Fruit fly (Drosophila melanogaster) whole organism, embryonic: ENCODE results near the gene dwg.
A peak's percentile ranks its signal among the peaks of the same experiment; 100 is the strongest.

Source experiments
- Antp ChIP-seq: fragments of 200-800 bp; sonication (Bioruptor generic); optimal IDR thresholded peaks from 3 replicates; lab custom pipeline; 2016; ENCODE audit warnings: missing biosample characterization, missing genetic modification characterization
- CG10274 ChIP-seq: fragments of 200-800 bp; sonication (Bioruptor generic); optimal IDR thresholded peaks from 3 replicates; lab custom pipeline; 2017; ENCODE audit warnings: missing biosample characterization, mild to moderate bottlenecking, missing genetic modification characterization
- CG10366 ChIP-seq: fragments of 200-800 bp; sonication (Bioruptor generic); IDR thresholded peaks from 2 replicates; pipeline ENCODE4 v1.3.6; 2022; ENCODE audit warnings: missing biosample characterization, missing genetic modification characterization
- CG11085 ChIP-seq: fragments of 200-800 bp; sonication (Bioruptor generic); IDR thresholded peaks from 2 replicates; pipeline ENCODE4 v1.3.6; 2022; ENCODE audit warnings: missing biosample characterization, missing genetic modification characterization
- CG13775 ChIP-seq: fragments of 200-800 bp; sonication (Bioruptor generic); optimal IDR thresholded peaks from 3 replicates; lab custom pipeline; 2017; ENCODE audit warnings: missing biosample characterization, mild to moderate bottlenecking, missing genetic modification characterization
- CG15514 ChIP-seq: fragments of 200-800 bp; sonication (Bioruptor generic); optimal IDR thresholded peaks from 3 replicates; lab custom pipeline; 2017; ENCODE audit warnings: missing biosample characterization, missing genetic modification characterization, mild to moderate bottlenecking, moderate library complexity, missing genetic modification reagents
- CG15601 ChIP-seq: fragments of 200-800 bp; sonication (Bioruptor generic); optimal IDR thresholded peaks from 3 replicates; lab custom pipeline; 2019; ENCODE audit warnings: missing biosample characterization, mild to moderate bottlenecking, missing genetic modification characterization, moderate library complexity
- CG1603 ChIP-seq: fragments of 200-800 bp; sonication (Bioruptor generic); optimal IDR thresholded peaks from 2 replicates; lab custom pipeline; 2019; ENCODE audit warnings: missing biosample characterization, mild to moderate bottlenecking, missing genetic modification characterization, moderate library complexity
- CG16813 ChIP-seq: fragments of 200-800 bp; sonication (Bioruptor generic); IDR thresholded peaks from 3 replicates; pipeline ENCODE4 v1.3.6; 2022; ENCODE audit warnings: missing biosample characterization, missing genetic modification characterization; ENCODE audit not compliant: partially characterized antibody
- CG16863 ChIP-seq: fragments of 200-800 bp; sonication (Bioruptor generic); optimal IDR thresholded peaks from 3 replicates; lab custom pipeline; 2016; ENCODE audit warnings: missing biosample characterization, missing genetic modification characterization
- CG3281 ChIP-seq: fragments of 200-800 bp; sonication (Bioruptor generic); optimal IDR thresholded peaks from 3 replicates; lab custom pipeline; 2017; ENCODE audit warnings: missing biosample characterization, mild to moderate bottlenecking, missing genetic modification characterization
- CG42726 ChIP-seq: fragments of 200-800 bp; sonication (Bioruptor generic); IDR thresholded peaks from 2 replicates; pipeline ENCODE4 v1.3.6; 2022; ENCODE audit warnings: missing biosample characterization, missing genetic modification characterization; ENCODE audit not compliant: partially characterized antibody
- CG43689 ChIP-seq: fragments of 200-800 bp; sonication (Bioruptor generic); IDR thresholded peaks from 2 replicates; pipeline ENCODE4 v1.3.6; 2022; ENCODE audit warnings: missing biosample characterization, missing genetic modification characterization
- CG4424 ChIP-seq: fragments of 200-800 bp; sonication (Bioruptor generic); optimal IDR thresholded peaks from 3 replicates; lab custom pipeline; 2016; ENCODE audit warnings: missing biosample characterization, missing genetic modification characterization
- CG4854 ChIP-seq: fragments of 200-800 bp; sonication (Bioruptor generic); optimal IDR thresholded peaks from 2 replicates; lab custom pipeline; 2016; ENCODE audit warnings: missing biosample characterization, missing genetic modification characterization, inconsistent platforms
- CG7786 ChIP-seq: fragments of 200-800 bp; sonication (Bioruptor generic); optimal IDR thresholded peaks from 2 replicates; lab custom pipeline; 2016; ENCODE audit warnings: missing biosample characterization, missing genetic modification characterization
- CG7987 ChIP-seq: fragments of 200-800 bp; sonication (Bioruptor generic); optimal IDR thresholded peaks from 2 replicates; lab custom pipeline; 2018; ENCODE audit warnings: missing biosample characterization, mild to moderate bottlenecking, missing genetic modification characterization, moderate library complexity
- CG8281 ChIP-seq: fragments of 200-800 bp; sonication (Bioruptor generic); optimal IDR thresholded peaks from 2 replicates; lab custom pipeline; 2018; ENCODE audit warnings: missing biosample characterization, mild to moderate bottlenecking, missing genetic modification characterization, moderate library complexity
- D19A ChIP-seq: fragments of 200-800 bp; optimal IDR thresholded peaks from 3 replicates; lab custom pipeline; 2019; ENCODE audit warnings: missing biosample characterization, mild to moderate bottlenecking, missing genetic modification characterization, moderate library complexity
- Dek ChIP-seq: fragments of 200-800 bp; sonication (Bioruptor generic); optimal IDR thresholded peaks from 3 replicates; lab custom pipeline; 2019; ENCODE audit warnings: missing biosample characterization, mild to moderate bottlenecking, missing genetic modification characterization, moderate library complexity
- Dip3 ChIP-seq: fragments of 200-800 bp; sonication (Bioruptor generic); optimal IDR thresholded peaks from 3 replicates; lab custom pipeline; 2016; ENCODE audit warnings: missing biosample characterization, missing genetic modification characterization
- Hand ChIP-seq: fragments of 200-800 bp; sonication (Bioruptor generic); optimal IDR thresholded peaks from 2 replicates; lab custom pipeline; 2017; ENCODE audit warnings: mild to moderate bottlenecking, missing biosample characterization, missing genetic modification reagents, missing genetic modification characterization
- HmgZ ChIP-seq: fragments of 200-800 bp; sonication (Bioruptor generic); optimal IDR thresholded peaks from 2 replicates; lab custom pipeline; 2018; ENCODE audit warnings: missing biosample characterization, mild to moderate bottlenecking, missing genetic modification characterization
- Hmx ChIP-seq: fragments of 200-800 bp; sonication (Bioruptor generic); optimal IDR thresholded peaks from 2 replicates; lab custom pipeline; 2016; ENCODE audit warnings: missing biosample characterization, missing genetic modification characterization
- Hr39 ChIP-seq: fragments of >200 bp; optimal IDR thresholded peaks from 2 replicates; lab custom pipeline; 2017
- MESR4 ChIP-seq: fragments of 200-800 bp; sonication (Bioruptor generic); optimal IDR thresholded peaks from 2 replicates; lab custom pipeline; 2018; ENCODE audit warnings: missing biosample characterization, mild to moderate bottlenecking, missing genetic modification characterization, moderate library complexity
- Mes4 ChIP-seq: fragments of 200-800 bp; sonication (Bioruptor generic); optimal IDR thresholded peaks from 2 replicates; lab custom pipeline; 2016; ENCODE audit warnings: missing biosample characterization, missing genetic modification characterization
- Oaz ChIP-seq: fragments of 200-800 bp; sonication (Bioruptor generic); IDR thresholded peaks from 2 replicates; pipeline ENCODE4 v1.3.6; 2022; ENCODE audit warnings: missing biosample characterization, missing genetic modification characterization
- Oli ChIP-seq: fragments of 200-800 bp; sonication (Bioruptor generic); optimal IDR thresholded peaks from 2 replicates; lab custom pipeline; 2018; ENCODE audit warnings: missing biosample characterization, mild to moderate bottlenecking, missing genetic modification characterization, moderate library complexity
- Scr ChIP-seq: fragments of 200-800 bp; sonication (Bioruptor generic); IDR thresholded peaks from 2 replicates; pipeline ENCODE4 v1.3.6; 2022; ENCODE audit warnings: missing biosample characterization, missing genetic modification characterization; ENCODE audit not compliant: partially characterized antibody
- Taf1 ChIP-seq: fragments of 200-800 bp; sonication (Bioruptor generic); IDR thresholded peaks from 2 replicates; pipeline ENCODE4 v1.3.6; 2022; ENCODE audit warnings: missing biosample characterization, missing genetic modification characterization
- YL-1 ChIP-seq: fragments of 200-800 bp; sonication (Bioruptor generic); optimal IDR thresholded peaks from 3 replicates; lab custom pipeline; 2017; ENCODE audit warnings: missing biosample characterization, mild to moderate bottlenecking, missing genetic modification characterization
- az2 ChIP-seq: fragments of 200-800 bp; sonication (Bioruptor generic); optimal IDR thresholded peaks from 3 replicates; lab custom pipeline; 2016; ENCODE audit warnings: missing biosample characterization, missing genetic modification characterization
- bsh ChIP-seq, 2 experiments: fragments of 200-800 bp; sonication (Bioruptor generic); optimal IDR thresholded peaks; 2 replicates each; lab custom pipeline; 2017 to 2018; ENCODE audit warnings: mild to moderate bottlenecking in 2 of 2, missing biosample characterization in 2 of 2, missing genetic modification characterization in 2 of 2, moderate library complexity in 1 of 2
- chn ChIP-seq: fragments of 200-800 bp; sonication (Bioruptor generic); optimal IDR thresholded peaks from 2 replicates; lab custom pipeline; 2016; ENCODE audit warnings: missing biosample characterization, missing genetic modification characterization
- ci ChIP-seq: fragments of 200-800 bp; sonication (Bioruptor generic); IDR thresholded peaks from 3 replicates; pipeline ENCODE4 v1.3.6; 2022; ENCODE audit warnings: missing biosample characterization, missing genetic modification characterization
- crp ChIP-seq, 2 experiments: fragments of 200-800 bp; sonication (Bioruptor generic); optimal IDR thresholded peaks; 2 replicates in 1 of 2; 3 replicates in 1 of 2; lab custom pipeline; 2017; ENCODE audit warnings: missing biosample characterization in 2 of 2, missing genetic modification characterization in 2 of 2, mild to moderate bottlenecking in 1 of 2, moderate library complexity in 1 of 2
- danr ChIP-seq: fragments of 200-800 bp; sonication (Bioruptor generic); IDR thresholded peaks from 2 replicates; pipeline ENCODE4 v1.3.6; 2022; ENCODE audit warnings: missing biosample characterization, missing genetic modification characterization
- disco-r ChIP-seq: fragments of 200-800 bp; sonication (Bioruptor generic); optimal IDR thresholded peaks from 2 replicates; lab custom pipeline; 2016; ENCODE audit warnings: missing biosample characterization, missing genetic modification characterization
- dmrt99B ChIP-seq: fragments of 200-800 bp; sonication (Bioruptor generic); optimal IDR thresholded peaks from 2 replicates; lab custom pipeline; 2018; ENCODE audit warnings: missing biosample characterization, mild to moderate bottlenecking, missing genetic modification characterization, moderate library complexity
- fd96Cb ChIP-seq: fragments of 200-800 bp; sonication (Bioruptor generic); optimal IDR thresholded peaks from 2 replicates; lab custom pipeline; 2018; ENCODE audit warnings: missing biosample characterization, mild to moderate bottlenecking, missing genetic modification characterization, moderate library complexity
- gt ChIP-seq: fragments of 200-800 bp; sonication (Bioruptor generic); IDR thresholded peaks from 2 replicates; pipeline ENCODE4 v1.3.6; 2022; ENCODE audit warnings: missing biosample characterization, missing genetic modification characterization
- hb ChIP-seq: fragments of 200-800 bp; sonication (Bioruptor generic); IDR thresholded peaks from 3 replicates; pipeline ENCODE4 v1.3.6; 2022; ENCODE audit warnings: missing biosample characterization, missing genetic modification characterization; ENCODE audit not compliant: partially characterized antibody
- ind ChIP-seq: fragments of 200-800 bp; sonication (Bioruptor generic); optimal IDR thresholded peaks from 3 replicates; lab custom pipeline; 2016; ENCODE audit warnings: missing biosample characterization, missing genetic modification characterization
- pzg ChIP-seq: fragments of 200-800 bp; sonication (Bioruptor generic); optimal IDR thresholded peaks from 3 replicates; lab custom pipeline; 2018; ENCODE audit warnings: missing biosample characterization, mild to moderate bottlenecking, missing genetic modification characterization, moderate library complexity
- rib ChIP-seq: fragments of 200-800 bp; sonication (Bioruptor generic); IDR thresholded peaks from 2 replicates; pipeline ENCODE4 v1.3.6; 2022; ENCODE audit warnings: missing biosample characterization, missing genetic modification characterization
- sim ChIP-seq: fragments of 200-800 bp; sonication (Bioruptor generic); IDR thresholded peaks from 2 replicates; pipeline ENCODE4 v1.3.6; 2022; ENCODE audit warnings: missing biosample characterization, missing genetic modification characterization
- ssp ChIP-seq: fragments of 200-800 bp; sonication (Bioruptor generic); IDR thresholded peaks from 2 replicates; pipeline ENCODE4 v1.3.6; 2022; ENCODE audit warnings: missing biosample characterization, missing genetic modification characterization
- vfl ChIP-seq: fragments of 200-800 bp; sonication (Bioruptor generic); optimal IDR thresholded peaks from 2 replicates; lab custom pipeline; 2016; ENCODE audit warnings: missing biosample characterization, missing genetic modification characterization
- vnd ChIP-seq: fragments of 200-800 bp; sonication (Bioruptor generic); IDR thresholded peaks from 3 replicates; pipeline ENCODE4 v1.3.6; 2022; ENCODE audit warnings: missing biosample characterization, missing genetic modification characterization; ENCODE audit not compliant: partially characterized antibody

The dwg gene

dm6 chrX:2743020-2743419 is 15.5 kb downstream of the dwg start (continued):
- TF ChIP-seq sim (GFP tag; lab: Robert Waterston, UW) (peak; percentile 15; the same call in 1 of the 2 replicates), CG11085 (peak; percentile 86), hb (GFP tag; lab: Robert Waterston, UW) (0 out of 3 replicates have a peak, but pooled peaks have one; percentile 24), ssp (GFP tag; lab: Robert Waterston, UW) (peak; percentile 69), CG3281 (peak; percentile 86), Taf1 (GFP tag; lab: Robert Waterston, UW) (peak; percentile 95), D19A (tag; lab: Kevin White, UChicago) (no peak), Hr39 (lab: Kevin White, UChicago) (no peak), vnd (GFP tag; lab: Robert Waterston, UW) (no peak), rib (GFP tag; lab: Robert Waterston, UW) (peak; percentile 89), vfl (peak; percentile 87), CG16863 (GFP tag; lab: Kevin White, UChicago) (peak; percentile 81), ci (peak; percentile 86), YL-1 (GFP tag; lab: Kevin White, UChicago) (no peak), CG43689 (GFP tag; lab: Robert Waterston, UW) (peak; percentile 72), CG15514 (GFP tag; lab: Kevin White, UChicago) (peak; percentile 73), HmgZ (tag; lab: Kevin White, UChicago) (peak; percentile 82), CG1603 (tag; lab: Kevin White, UChicago) (peak; percentile 20), ind (GFP tag; lab: Kevin White, UChicago) (peak; percentile 86), CG8281 (tag; lab: Kevin White, UChicago) (peak; percentile 37), az2 (GFP tag; lab: Kevin White, UChicago) (peak; percentile 67), Scr (GFP tag; lab: Robert Waterston, UW) (no peak), CG4854 (GFP tag; lab: Kevin White, UChicago) (peak; percentile 47), CG4424 (GFP tag; lab: Kevin White, UChicago) (peak; percentile 57), Mes4 (GFP tag; lab: Kevin White, UChicago) (peak; percentile 67), crp (GFP tag; optimal IDR thresholded peaks at IDR 0.05; lab: Kevin White, UChicago) (peak in 1 of 2 experiments; percentile 14), Hmx (GFP tag; lab: Kevin White, UChicago) (no peak), Hand (GFP tag; lab: Kevin White, UChicago) (peak; percentile 81), danr (GFP tag; lab: Robert Waterston, UW) (peak; percentile 73), Oaz (peak; percentile 85), CG7786 (GFP tag; lab: Kevin White, UChicago) (peak; percentile 85), Dip3 (GFP tag; lab: Kevin White, UChicago) (peak; percentile 86), bsh (GFP tag; optimal IDR thresholded peaks at IDR 0.05; lab: Kevin White, UChicago) (peak in 1 of 2 experiments; percentile 48), CG15601 (tag; lab: Kevin White, UChicago) (no peak), CG16813 (no peak), CG7987 (GFP tag; lab: Kevin White, UChicago) (no peak), gt (GFP tag; lab: Robert Waterston, UW) (no peak; the same call in 1 of the 2 replicates), disco-r (GFP tag; lab: Kevin White, UChicago) (peak; percentile 25), CG13775 (peak; percentile 65), pzg (GFP tag; lab: Kevin White, UChicago) (peak; percentile 2), fd96Cb (peak; percentile 45), Antp (peak; percentile 88), dmrt99B (peak; percentile 80), CG10274 (GFP tag; lab: Kevin White, UChicago) (peak; percentile 65), CG42726 (GFP tag; lab: Robert Waterston, UW) (no peak), chn (GFP tag; lab: Kevin White, UChicago) (peak; percentile 57), Oli (tag; lab: Kevin White, UChicago) (peak; percentile 79), CG10366 (GFP tag; lab: Robert Waterston, UW) (peak; percentile 89), Dek (peak; percentile 72), MESR4 (GFP tag; lab: Kevin White, UChicago) (no peak)
